Worm (Caenorhabditis elegans) whole organism, L2 larva: Measurements from ENCODE around the gene fbxb-59.

Source experiments
- F13H6.1 ChIP-seq: sonication (generic microtip); optimal IDR thresholded peaks from 2 replicates; lab custom pipeline; 2016; ENCODE audit warnings: missing genetic modification characterization, missing compliant biosample characterization
- R02D3.7 ChIP-seq: fragments of 150-350 bp; optimal IDR thresholded peaks from 2 replicates; lab custom pipeline; 2014; ENCODE audit warnings: missing biosample characterization, missing genetic modification characterization
- Y55F3AM.14 ChIP-seq: fragments of 200-800 bp; sonication (Bioruptor generic); optimal IDR thresholded peaks from 2 replicates; lab custom pipeline; 2018; ENCODE audit warnings: mild to moderate bottlenecking, missing genetic modification characterization, missing compliant biosample characterization
- ZK546.5 ChIP-seq: sonication (generic microtip); optimal IDR thresholded peaks from 2 replicates; lab custom pipeline; 2017; ENCODE audit warnings: missing biosample characterization, missing genetic modification characterization
- ama-1 ChIP-seq: fragments of 150-350 bp; optimal IDR thresholded peaks from 2 replicates; lab custom pipeline; 2018; ENCODE audit warnings: inconsistent platforms
- blmp-1 ChIP-seq: sonication (generic microtip); optimal IDR thresholded peaks from 2 replicates; lab custom pipeline; 2017; ENCODE audit warnings: missing genetic modification characterization, mild to moderate bottlenecking, missing compliant biosample characterization, antibody characterized with exemption, moderate library complexity; ENCODE audit not compliant: insufficient read depth
- ceh-16 ChIP-seq: fragments of 150-350 bp; optimal IDR thresholded peaks from 2 replicates; lab custom pipeline; 2014; ENCODE audit warnings: missing biosample characterization, missing genetic modification characterization
- ceh-82 ChIP-seq: fragments of 150-350 bp; optimal IDR thresholded peaks from 2 replicates; lab custom pipeline; 2014; ENCODE audit warnings: missing biosample characterization, missing genetic modification characterization
- crh-2 ChIP-seq: sonication (generic microtip); optimal IDR thresholded peaks from 2 replicates; lab custom pipeline; 2017; ENCODE audit warnings: missing biosample characterization, missing genetic modification characterization
- dmd-4 ChIP-seq: sonication (generic microtip); optimal IDR thresholded peaks from 2 replicates; lab custom pipeline; 2017; ENCODE audit warnings: missing biosample characterization, missing genetic modification characterization
- egl-27 ChIP-seq: sonication (generic microtip); optimal IDR thresholded peaks from 3 replicates; lab custom pipeline; 2017; ENCODE audit warnings: missing biosample characterization, missing genetic modification reagents, missing genetic modification characterization
- elt-1 ChIP-seq: fragments of 150-350 bp; optimal IDR thresholded peaks from 2 replicates; lab custom pipeline; 2014; ENCODE audit warnings: missing biosample characterization, missing genetic modification characterization
- fos-1 ChIP-seq: fragments of 150-350 bp; optimal IDR thresholded peaks from 2 replicates; lab custom pipeline; 2014; ENCODE audit warnings: missing biosample characterization, missing genetic modification characterization
- gmeb-1 ChIP-seq: fragments of 150-350 bp; optimal IDR thresholded peaks from 2 replicates; lab custom pipeline; 2014; ENCODE audit warnings: missing biosample characterization, missing genetic modification characterization
- lin-11 ChIP-seq: fragments of 150-350 bp; sonication (generic microtip); optimal IDR thresholded peaks from 2 replicates; lab custom pipeline; 2014; ENCODE audit warnings: missing biosample characterization, missing genetic modification characterization, inconsistent platforms, mixed read lengths
- lin-13 ChIP-seq: fragments of 150-350 bp; optimal IDR thresholded peaks from 2 replicates; lab custom pipeline; 2014; ENCODE audit warnings: missing biosample characterization, missing genetic modification reagents, missing genetic modification characterization
- lin-39 ChIP-seq: fragments of 150-350 bp; optimal IDR thresholded peaks from 2 replicates; lab custom pipeline; 2014; ENCODE audit warnings: missing biosample characterization, missing genetic modification reagents, missing genetic modification characterization
- lsy-2 ChIP-seq, 2 experiments: fragments of 150-350 bp in 1 of 2; sonication (generic microtip) in 1 of 2; optimal IDR thresholded peaks; 2 replicates each; lab custom pipeline; 2014 to 2017; ENCODE audit warnings: missing biosample characterization in 2 of 2, missing genetic modification characterization in 2 of 2
- mab-5 ChIP-seq: fragments of 150-350 bp; optimal IDR thresholded peaks from 2 replicates; lab custom pipeline; 2014; ENCODE audit warnings: missing biosample characterization, missing genetic modification characterization
- mbf-1 ChIP-seq: sonication (generic microtip); optimal IDR thresholded peaks from 2 replicates; lab custom pipeline; 2017; ENCODE audit warnings: missing biosample characterization, missing genetic modification characterization
- mdl-1 ChIP-seq, 2 experiments: fragments of 150-350 bp in 1 of 2; sonication (generic microtip) in 1 of 2; optimal IDR thresholded peaks; 2 replicates each; lab custom pipeline; 2017; ENCODE audit warnings: missing biosample characterization in 2 of 2, missing genetic modification characterization in 2 of 2
- nhr-10 ChIP-seq: sonication (generic microtip); optimal IDR thresholded peaks from 2 replicates; lab custom pipeline; 2017; ENCODE audit warnings: missing biosample characterization, missing genetic modification characterization
- nhr-11 ChIP-seq: fragments of 150-350 bp; optimal IDR thresholded peaks from 2 replicates; lab custom pipeline; 2014; ENCODE audit warnings: missing biosample characterization, missing genetic modification characterization
- nhr-12 ChIP-seq: fragments of 150-350 bp; optimal IDR thresholded peaks from 2 replicates; lab custom pipeline; 2014; ENCODE audit warnings: missing biosample characterization, missing genetic modification characterization
- nhr-21 ChIP-seq: fragments of 150-350 bp; optimal IDR thresholded peaks from 2 replicates; lab custom pipeline; 2014; ENCODE audit warnings: missing biosample characterization, missing genetic modification characterization
- nhr-23 ChIP-seq: fragments of 150-350 bp; optimal IDR thresholded peaks from 2 replicates; lab custom pipeline; 2014; ENCODE audit warnings: missing biosample characterization, missing genetic modification reagents, missing genetic modification characterization
- nhr-237 ChIP-seq: fragments of 150-350 bp; optimal IDR thresholded peaks from 2 replicates; lab custom pipeline; 2014; ENCODE audit warnings: missing biosample characterization, missing genetic modification characterization
- nhr-25 ChIP-seq: fragments of 150-350 bp; sonication (generic microtip); optimal IDR thresholded peaks from 3 replicates; lab custom pipeline; 2014; ENCODE audit warnings: missing biosample characterization, missing genetic modification characterization
- nhr-6 ChIP-seq: fragments of 150-350 bp; optimal IDR thresholded peaks from 2 replicates; lab custom pipeline; 2014; ENCODE audit warnings: missing biosample characterization, missing genetic modification characterization
- nhr-77 ChIP-seq: fragments of 150-350 bp; optimal IDR thresholded peaks from 2 replicates; lab custom pipeline; 2014; ENCODE audit warnings: missing biosample characterization, missing genetic modification characterization
- peb-1 ChIP-seq: fragments of 150-350 bp; optimal IDR thresholded peaks from 2 replicates; lab custom pipeline; 2014; ENCODE audit warnings: missing biosample characterization, missing genetic modification characterization
- sem-4 ChIP-seq: fragments of 150-350 bp; optimal IDR thresholded peaks from 2 replicates; lab custom pipeline; 2014; ENCODE audit warnings: missing biosample characterization, missing genetic modification reagents, missing genetic modification characterization
- skn-1 ChIP-seq: sonication (generic microtip); optimal IDR thresholded peaks from 2 replicates; lab custom pipeline; 2017; ENCODE audit warnings: missing biosample characterization, missing genetic modification characterization
- sma-9 ChIP-seq, 2 experiments: fragments of 150-350 bp in 1 of 2; sonication (generic microtip) in 1 of 2; optimal IDR thresholded peaks; 2 replicates each; lab custom pipeline; 2014 to 2016; ENCODE audit warnings: missing genetic modification characterization in 2 of 2, mild to moderate bottlenecking in 1 of 2, missing biosample characterization in 1 of 2, missing compliant biosample characterization in 1 of 2, missing genetic modification reagents in 1 of 2, moderate library complexity in 1 of 2
- unc-55 ChIP-seq: fragments of 150-350 bp; sonication (generic microtip); optimal IDR thresholded peaks from 3 replicates; lab custom pipeline; 2014; ENCODE audit warnings: missing biosample characterization, missing genetic modification reagents, missing genetic modification characterization
- zag-1 ChIP-seq: fragments of 150-350 bp; optimal IDR thresholded peaks from 2 replicates; lab custom pipeline; 2014; ENCODE audit warnings: missing biosample characterization, missing genetic modification characterization
- ztf-1 ChIP-seq: fragments of 200-800 bp; sonication (Bioruptor generic); conservative IDR thresholded peaks from 2 replicates; pipeline ENCODE4 v1.3.6; 2022; ENCODE audit warnings: missing genetic modification characterization, missing compliant biosample characterization
- ztf-11 ChIP-seq: sonication (generic microtip); optimal IDR thresholded peaks from 2 replicates; lab custom pipeline; 2017; ENCODE audit warnings: missing biosample characterization, missing genetic modification characterization

The fbxb-59 gene

DNA sequence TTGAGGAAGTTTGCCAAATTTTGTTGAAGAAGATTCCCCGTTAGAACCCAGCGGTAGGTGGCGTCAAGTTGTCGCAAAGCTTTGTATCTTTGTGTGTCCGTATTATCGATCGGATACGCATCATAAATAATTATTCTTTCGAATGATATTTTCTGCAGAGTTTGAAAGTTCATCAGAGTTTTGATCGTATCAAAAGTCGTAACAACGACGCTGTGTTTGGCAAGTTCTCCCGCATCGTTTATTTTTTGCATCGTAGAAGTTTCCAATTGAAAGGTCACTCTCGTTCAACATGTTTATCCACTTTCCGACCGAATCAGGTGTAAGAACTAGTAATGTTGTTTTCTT, 42.9 kb downstream of the fbxb-59 start:
- peak; percentile 58 for TF ChIP-seq ama-1 (lab: Kevin White, UChicago)
- TF ChIP-seq nhr-21 = no peak
- no peak for TF ChIP-seq gmeb-1 (tag; lab: Kevin White, UChicago)
- TF ChIP-seq, all 48 proteins: peak for 1

DNA sequence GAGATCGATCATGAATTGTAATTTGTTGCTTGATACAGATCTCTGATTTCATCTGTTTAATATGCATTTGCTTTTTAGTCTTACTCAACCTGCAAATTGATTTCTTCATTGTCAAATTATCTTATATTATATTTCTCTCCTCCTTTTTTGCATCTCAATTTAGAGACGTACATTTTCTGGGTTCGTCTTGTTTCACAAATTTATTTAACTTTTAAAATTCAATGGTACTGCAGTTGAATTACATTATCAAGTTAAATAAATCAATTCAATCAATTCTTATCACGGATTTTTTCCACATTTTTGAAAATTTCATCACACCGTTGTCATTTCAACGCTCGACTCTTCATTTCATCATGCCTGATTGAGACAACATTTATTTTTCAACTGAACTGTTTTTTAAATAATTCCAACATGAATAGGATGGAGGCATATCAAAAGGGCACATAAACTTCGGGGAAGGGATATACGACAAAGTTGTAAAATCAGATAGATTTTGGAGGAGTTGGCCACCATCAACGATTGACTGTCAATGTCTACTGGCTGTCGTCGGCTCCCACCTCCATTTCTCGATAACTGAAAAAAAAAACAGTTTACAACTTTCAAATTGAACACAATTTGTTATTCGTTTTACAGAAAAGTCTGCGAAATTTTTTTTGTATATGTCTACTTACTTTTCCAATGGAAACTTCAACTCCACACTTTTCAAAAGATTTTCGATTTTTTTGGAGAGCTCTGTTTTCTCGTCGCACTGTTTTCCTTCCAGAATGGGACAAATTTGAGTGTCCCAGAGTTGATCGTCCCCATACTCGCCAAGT, 43.5 kb downstream of the fbxb-59 start:
- no peak for TF ChIP-seq lin-39
- no peak for TF ChIP-seq ZK546.5 (tag; lab: Kevin White, UChicago)
- peak; percentile 23 for TF ChIP-seq fos-1
- TF ChIP-seq elt-1 (tag; lab: Kevin White, UChicago) = no peak
- peak; percentile 30 for TF ChIP-seq crh-2
- TF ChIP-seq sem-4 (tag; lab: Kevin White, UChicago) = no peak
- no peak for TF ChIP-seq nhr-11 (tag; lab: Kevin White, UChicago)
- no peak for TF ChIP-seq lin-11 (tag; lab: Kevin White, UChicago)
- peak; percentile 73 for TF ChIP-seq gmeb-1 (tag; lab: Kevin White, UChicago)
- peak; percentile 17 for TF ChIP-seq sma-9 (GFP tag; optimal IDR thresholded peaks at IDR 0.05; lab: Kevin White, UChicago)
- no peak for TF ChIP-seq sma-9 (tag; optimal IDR thresholded peaks at IDR 0.05; lab: Kevin White, UChicago)
- TF ChIP-seq lin-13 (GFP tag; lab: Kevin White, UChicago) = peak; percentile 27
- no peak for TF ChIP-seq unc-55
- no peak for TF ChIP-seq ceh-82 (tag; lab: Kevin White, UChicago)
- TF ChIP-seq nhr-237 (tag; lab: Kevin White, UChicago) = no peak
- TF ChIP-seq nhr-25 (tag; lab: Kevin White, UChicago) = no peak
- no peak for TF ChIP-seq ceh-16 (tag; lab: Kevin White, UChicago)
- TF ChIP-seq lsy-2 (tag; optimal IDR thresholded peaks at IDR 0.05; lab: Kevin White, UChicago) = no peak
- TF ChIP-seq skn-1 = no peak
- no peak for TF ChIP-seq mab-5 (tag; lab: Kevin White, UChicago)
- TF ChIP-seq nhr-23 (tag; lab: Kevin White, UChicago) = no peak
- no peak for TF ChIP-seq dmd-4 (tag; lab: Kevin White, UChicago)
- peak; percentile 86 for TF ChIP-seq ama-1 (lab: Kevin White, UChicago)
- TF ChIP-seq ztf-1 (GFP tag; lab: Robert Waterston, UW) = no peak
- no peak for TF ChIP-seq ztf-11

DNA sequence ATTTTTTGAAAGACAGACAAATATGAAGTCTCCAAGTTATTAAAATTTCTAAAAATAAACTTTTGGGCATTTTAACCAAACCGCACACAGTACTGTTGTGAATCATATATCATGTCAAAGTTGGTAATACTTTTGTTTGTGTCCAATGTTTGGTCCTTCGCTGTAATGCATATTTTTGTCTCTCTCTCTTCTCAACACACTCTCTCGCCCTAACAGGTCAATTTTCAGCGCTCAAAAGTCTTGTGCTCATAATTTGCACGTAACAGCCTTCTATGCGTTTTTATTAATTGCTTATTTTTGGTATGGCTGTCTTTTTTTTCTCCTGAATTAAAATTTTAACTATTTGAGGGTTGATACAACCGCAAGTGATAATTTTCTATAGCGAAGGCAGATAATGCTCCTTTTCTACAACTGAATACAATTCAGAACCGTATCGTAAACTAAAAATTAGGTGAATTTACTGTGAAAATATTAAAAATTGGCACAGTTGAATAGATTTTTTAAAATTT, 44.2 kb downstream of the fbxb-59 start:
- TF ChIP-seq mbf-1 (tag; lab: Kevin White, UChicago) = no peak
- no peak for TF ChIP-seq F13H6.1 (tag; lab: Kevin White, UChicago)
- TF ChIP-seq ztf-11 = no peak
- TF ChIP-seq dmd-4 (tag; lab: Kevin White, UChicago) = no peak
- no peak for TF ChIP-seq nhr-10 (tag; lab: Kevin White, UChicago)
- no peak for TF ChIP-seq blmp-1 (tag; lab: Kevin White, UChicago)
- no peak for TF ChIP-seq peb-1
- no peak for TF ChIP-seq nhr-21
- no peak for TF ChIP-seq lin-11 (tag; lab: Kevin White, UChicago)
- no peak for TF ChIP-seq elt-1 (tag; lab: Kevin White, UChicago)
- no peak for TF ChIP-seq skn-1
- TF ChIP-seq zag-1 (tag; lab: Kevin White, UChicago) = no peak
- no peak for TF ChIP-seq mdl-1 (tag; optimal IDR thresholded peaks at IDR 0.05; lab: Kevin White, UChicago)

DNA sequence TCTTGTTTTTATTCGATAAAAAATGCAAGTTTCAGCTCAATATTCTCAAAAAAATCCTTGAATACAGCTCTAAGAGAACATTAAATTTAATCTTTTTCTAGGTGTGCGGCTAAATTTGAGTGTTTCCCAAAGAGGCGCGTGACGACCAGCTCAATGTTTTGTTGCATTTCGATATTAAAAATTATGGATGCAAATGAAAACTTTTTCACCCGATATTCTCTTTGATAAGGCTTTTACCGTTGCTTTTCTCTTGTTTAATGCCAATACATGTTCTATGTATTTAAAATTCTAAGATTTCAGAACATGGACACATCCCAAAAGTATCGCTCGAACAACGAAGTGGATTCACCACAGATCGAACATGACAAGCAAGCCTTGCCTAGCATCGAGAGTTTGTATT, 47.8 kb downstream of the fbxb-59 start, which contains the start of gene F19B2.6:
F19B2.6 (plus strand) TSS at position 301 of the 400 bp plus-strand sequence.
- no peak for TF ChIP-seq nhr-12 (tag; lab: Kevin White, UChicago)
- no peak for TF ChIP-seq lin-39
- TF ChIP-seq nhr-11 (tag; lab: Kevin White, UChicago) = no peak
- no peak for TF ChIP-seq nhr-237 (tag; lab: Kevin White, UChicago)
- TF ChIP-seq nhr-10 (tag; lab: Kevin White, UChicago) = no peak
- TF ChIP-seq elt-1 (tag; lab: Kevin White, UChicago) = no peak
- TF ChIP-seq nhr-77 (tag; lab: Kevin White, UChicago) = no peak
- TF ChIP-seq fos-1 = no peak
- TF ChIP-seq skn-1 = no peak
- TF ChIP-seq gmeb-1 (tag; lab: Kevin White, UChicago) = no peak
- no peak for TF ChIP-seq nhr-6 (tag; lab: Kevin White, UChicago)
- no peak for TF ChIP-seq Y55F3AM.14 (GFP tag; lab: Kevin White, UChicago)
- no peak for TF ChIP-seq R02D3.7 (tag; lab: Kevin White, UChicago)
- no peak for TF ChIP-seq ztf-11
- TF ChIP-seq sma-9 (GFP tag; optimal IDR thresholded peaks at IDR 0.05; lab: Kevin White, UChicago) = no peak
- TF ChIP-seq sma-9 (tag; optimal IDR thresholded peaks at IDR 0.05; lab: Kevin White, UChicago) = no peak
- TF ChIP-seq egl-27 (tag; lab: Kevin White, UChicago) = no peak
- no peak for TF ChIP-seq lsy-2 (tag; optimal IDR thresholded peaks at IDR 0.05; lab: Kevin White, UChicago)
